Worm (Caenorhabditis elegans) whole organism, L1 larva: Measurements from ENCODE around the gene C13A2.1.

Experiments used
- mdl-1 ChIP-seq, 2 experiments: fragments of 150-350 bp; optimal IDR thresholded peaks; 2 replicates each; lab custom pipeline; 2014 to 2017; ENCODE audit warnings: missing biosample characterization in 2 of 2, missing genetic modification characterization in 2 of 2, inconsistent platforms in 1 of 2
- nhr-11 ChIP-seq: fragments of 150-350 bp; optimal IDR thresholded peaks from 2 replicates; lab custom pipeline; 2014; ENCODE audit warnings: missing biosample characterization, missing genetic modification characterization
- rnt-1 ChIP-seq: sonication (generic microtip); optimal IDR thresholded peaks from 2 replicates; lab custom pipeline; 2016; ENCODE audit warnings: mild to moderate bottlenecking, missing genetic modification characterization, moderate library complexity, missing compliant biosample characterization
- sptf-1 ChIP-seq: fragments of 150-350 bp; optimal IDR thresholded peaks from 2 replicates; lab custom pipeline; 2014; ENCODE audit warnings: missing biosample characterization, missing genetic modification characterization
- zag-1 ChIP-seq: fragments of 150-350 bp; optimal IDR thresholded peaks from 2 replicates; lab custom pipeline; 2014; ENCODE audit warnings: missing biosample characterization, missing genetic modification characterization

DNA sequence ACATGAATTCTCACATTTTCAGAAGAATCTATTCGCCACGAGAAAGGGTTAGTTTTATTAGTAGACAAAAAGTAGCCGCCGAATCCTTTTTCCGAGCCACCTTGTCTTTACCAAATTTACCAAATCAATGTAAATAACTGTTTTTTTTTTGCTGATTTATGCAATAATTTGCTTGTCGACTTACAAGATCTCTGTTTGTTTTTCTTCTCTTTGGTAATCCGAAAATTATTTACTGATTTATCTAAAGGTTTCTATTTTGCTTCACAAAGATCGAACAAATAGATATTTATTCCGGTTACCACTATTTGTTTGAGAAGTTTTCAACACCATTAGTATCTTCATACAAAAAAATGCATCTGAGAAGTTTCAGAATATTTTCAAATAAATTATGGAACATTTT lies 22.8 kb upstream of the C13A2.1 start, which contains the start of gene C13A2.7:
- no peak for TF ChIP-seq nhr-11 (tag; lab: Kevin White, UChicago)
- no peak for TF ChIP-seq sptf-1 (tag; lab: Kevin White, UChicago)
- no peak for TF ChIP-seq mdl-1 (tag; optimal IDR thresholded peaks at IDR 0.05; lab: Kevin White, UChicago)
- TF ChIP-seq rnt-1: no peak
- no peak for TF ChIP-seq zag-1 (tag; lab: Kevin White, UChicago)
